Worm (Caenorhabditis elegans) whole organism, L1 larva: ENCODE measurements around the gene mtg-1.

Experiments
- C04F5.9 ChIP-seq: sonication (generic microtip); optimal IDR thresholded peaks from 2 replicates; lab custom pipeline; 2016; ENCODE audit warnings: missing genetic modification characterization, missing compliant biosample characterization
- F16B12.6 ChIP-seq: fragments of 150-350 bp; optimal IDR thresholded peaks from 2 replicates; lab custom pipeline; 2014; ENCODE audit warnings: missing biosample characterization, missing genetic modification characterization
- ama-1 ChIP-seq: fragments of 150-350 bp; optimal IDR thresholded peaks from 2 replicates; lab custom pipeline; 2014
- blmp-1 ChIP-seq: fragments of 150-350 bp; optimal IDR thresholded peaks from 2 replicates; lab custom pipeline; 2014; ENCODE audit warnings: missing biosample characterization, missing genetic modification characterization
- ceh-82 ChIP-seq, 3 experiments: fragments of 150-350 bp in 1 of 3; sonication (generic microtip) in 2 of 3; optimal IDR thresholded peaks; 2 replicates each; lab custom pipeline; 2014 to 2017; ENCODE audit warnings: missing biosample characterization in 3 of 3, missing genetic modification characterization in 3 of 3
- ceh-90 ChIP-seq: sonication (generic microtip); optimal IDR thresholded peaks from 2 replicates; lab custom pipeline; 2016; ENCODE audit warnings: missing genetic modification characterization, missing compliant biosample characterization
- ces-1 ChIP-seq: fragments of 150-350 bp; optimal IDR thresholded peaks from 2 replicates; lab custom pipeline; 2014; ENCODE audit warnings: missing biosample characterization, missing genetic modification reagents, missing genetic modification characterization
- dsc-1 ChIP-seq: sonication (generic microtip); optimal IDR thresholded peaks from 2 replicates; lab custom pipeline; 2016; ENCODE audit warnings: mild to moderate bottlenecking, missing genetic modification characterization, missing compliant biosample characterization
- efl-1 ChIP-seq, 4 experiments: fragments of 150-350 bp; optimal IDR thresholded peaks in 3 of 4; peaks in 1 of 4; 1 replicate in 1 of 4; 2 replicates in 3 of 4; lab custom pipeline; 2014; ENCODE audit warnings: missing biosample characterization in 2 of 4, missing genetic modification characterization in 2 of 4, missing genetic modification reagents in 2 of 4
- egl-27 ChIP-seq, 2 experiments: fragments of 150-350 bp in 1 of 2; sonication (generic microtip); optimal IDR thresholded peaks; 3 replicates each; lab custom pipeline; 2017 to 2018; ENCODE audit warnings: missing biosample characterization in 2 of 2, missing genetic modification characterization in 2 of 2, missing genetic modification reagents in 2 of 2
- elt-3 ChIP-seq, 6 experiments: fragments of 150-350 bp in 1 of 6; sonication (generic microtip); optimal IDR thresholded peaks; 2 replicates each; lab custom pipeline; 2017 to 2018; ENCODE audit warnings: missing biosample characterization in 6 of 6, missing genetic modification characterization in 6 of 6, inconsistent platforms in 1 of 6
- fos-1 ChIP-seq: fragments of 150-350 bp; optimal IDR thresholded peaks from 2 replicates; lab custom pipeline; 2014; ENCODE audit warnings: missing biosample characterization, missing genetic modification characterization
- hlh-17 ChIP-seq: fragments of 200-800 bp; sonication (Bioruptor generic); optimal IDR thresholded peaks from 2 replicates; lab custom pipeline; 2018; ENCODE audit warnings: missing genetic modification characterization, mild to moderate bottlenecking, missing compliant biosample characterization, moderate library complexity, borderline replicate concordance
- hlh-4 ChIP-seq: sonication (generic microtip); optimal IDR thresholded peaks from 2 replicates; lab custom pipeline; 2016; ENCODE audit warnings: mild to moderate bottlenecking, missing genetic modification characterization, missing compliant biosample characterization
- irx-1 ChIP-seq: sonication (generic microtip); optimal IDR thresholded peaks from 2 replicates; lab custom pipeline; 2016; ENCODE audit warnings: missing genetic modification characterization, missing compliant biosample characterization
- lin-14 ChIP-seq: fragments of 200-800 bp; sonication (Bioruptor generic); optimal IDR thresholded peaks from 2 replicates; lab custom pipeline; 2018; ENCODE audit warnings: mild to moderate bottlenecking, missing genetic modification characterization, moderate library complexity, missing compliant biosample characterization
- lin-15B ChIP-seq: fragments of 150-350 bp; sonication (generic microtip); optimal IDR thresholded peaks from 3 replicates; lab custom pipeline; 2014; ENCODE audit warnings: missing biosample characterization, missing genetic modification characterization
- lin-35 ChIP-seq, 2 experiments: fragments of 150-350 bp; optimal IDR thresholded peaks; 2 replicates each; lab custom pipeline; 2014; ENCODE audit warnings: missing biosample characterization in 2 of 2, missing genetic modification characterization in 2 of 2, missing genetic modification reagents in 2 of 2
- lin-39 ChIP-seq: fragments of 150-350 bp; optimal IDR thresholded peaks from 2 replicates; lab custom pipeline; 2014; ENCODE audit warnings: missing biosample characterization, missing genetic modification reagents, missing genetic modification characterization
- lir-3 ChIP-seq: sonication (generic microtip); optimal IDR thresholded peaks from 2 replicates; lab custom pipeline; 2016; ENCODE audit warnings: mild to moderate bottlenecking, missing genetic modification characterization, moderate library complexity, missing compliant biosample characterization; ENCODE audit not compliant: poor library complexity
- lsy-2 ChIP-seq, 2 experiments: fragments of 150-350 bp; optimal IDR thresholded peaks; 2 replicates each; lab custom pipeline; 2014; ENCODE audit warnings: missing biosample characterization in 2 of 2, missing genetic modification characterization in 2 of 2
- mab-9 ChIP-seq: fragments of 200-800 bp; sonication (Bioruptor generic); IDR thresholded peaks from 2 replicates; pipeline ENCODE4 v1.3.6; 2022; ENCODE audit warnings: missing genetic modification reagents, missing genetic modification characterization, missing compliant biosample characterization
- mef-2 ChIP-seq: fragments of 150-350 bp; optimal IDR thresholded peaks from 2 replicates; lab custom pipeline; 2014; ENCODE audit warnings: missing biosample characterization, missing genetic modification characterization
- mep-1 ChIP-seq: fragments of 150-350 bp; optimal IDR thresholded peaks from 2 replicates; lab custom pipeline; 2014; ENCODE audit warnings: missing biosample characterization, missing genetic modification characterization
- nhr-11 ChIP-seq: fragments of 150-350 bp; optimal IDR thresholded peaks from 2 replicates; lab custom pipeline; 2014; ENCODE audit warnings: missing biosample characterization, missing genetic modification characterization
- nhr-19 ChIP-seq: fragments of 200-800 bp; sonication (Bioruptor generic); conservative IDR thresholded peaks from 2 replicates; pipeline ENCODE4 v1.3.6; 2022; ENCODE audit warnings: missing genetic modification characterization, missing compliant biosample characterization
- nhr-237 ChIP-seq: fragments of 150-350 bp; optimal IDR thresholded peaks from 2 replicates; lab custom pipeline; 2014; ENCODE audit warnings: missing biosample characterization, missing genetic modification characterization
- nhr-71 ChIP-seq: sonication (generic microtip); optimal IDR thresholded peaks from 2 replicates; lab custom pipeline; 2016; ENCODE audit warnings: mild to moderate bottlenecking, missing genetic modification characterization, moderate library complexity, missing compliant biosample characterization
- nhr-76 ChIP-seq: sonication (generic microtip); optimal IDR thresholded peaks from 2 replicates; lab custom pipeline; 2017; ENCODE audit warnings: missing biosample characterization, missing genetic modification characterization
- nhr-77 ChIP-seq: fragments of 150-350 bp; optimal IDR thresholded peaks from 2 replicates; lab custom pipeline; 2014; ENCODE audit warnings: missing biosample characterization, missing genetic modification characterization
- nhr-90 ChIP-seq: sonication (generic microtip); optimal IDR thresholded peaks from 2 replicates; lab custom pipeline; 2016; ENCODE audit warnings: mild to moderate bottlenecking, missing genetic modification characterization, missing compliant biosample characterization; ENCODE audit not compliant: poor library complexity
- pqm-1 ChIP-seq: sonication (generic microtip); optimal IDR thresholded peaks from 3 replicates; lab custom pipeline; 2017; ENCODE audit warnings: missing biosample characterization, missing genetic modification characterization
- skn-1 ChIP-seq: fragments of 150-350 bp; optimal IDR thresholded peaks from 2 replicates; lab custom pipeline; 2014; ENCODE audit warnings: missing biosample characterization, missing genetic modification characterization
- snpc-4 ChIP-seq: fragments of 150-350 bp; optimal IDR thresholded peaks from 2 replicates; lab custom pipeline; 2014; ENCODE audit warnings: missing biosample characterization, missing genetic modification characterization
- snu-23 ChIP-seq: sonication (generic microtip); optimal IDR thresholded peaks from 2 replicates; lab custom pipeline; 2016; ENCODE audit warnings: missing genetic modification characterization, missing compliant biosample characterization
- sox-4 ChIP-seq: sonication (generic microtip); optimal IDR thresholded peaks from 2 replicates; lab custom pipeline; 2016; ENCODE audit warnings: missing genetic modification characterization, missing compliant biosample characterization
- sup-37 ChIP-seq: fragments of 200-800 bp; sonication (Bioruptor generic); optimal IDR thresholded peaks from 2 replicates; lab custom pipeline; 2018; ENCODE audit warnings: mild to moderate bottlenecking, missing genetic modification characterization, missing compliant biosample characterization
- swsn-7 ChIP-seq: sonication (generic microtip); optimal IDR thresholded peaks from 2 replicates; lab custom pipeline; 2016; ENCODE audit warnings: missing genetic modification characterization, missing compliant biosample characterization
- unc-130 ChIP-seq: fragments of 150-350 bp; optimal IDR thresholded peaks from 2 replicates; lab custom pipeline; 2017; ENCODE audit warnings: missing biosample characterization, missing genetic modification characterization, inconsistent platforms
- vab-15 ChIP-seq: sonication (generic microtip); optimal IDR thresholded peaks from 2 replicates; lab custom pipeline; 2017; ENCODE audit warnings: missing genotype, mild to moderate bottlenecking, missing genetic modification characterization, missing compliant biosample characterization
- xbp-1 ChIP-seq: sonication (generic microtip); optimal IDR thresholded peaks from 2 replicates; lab custom pipeline; 2016; ENCODE audit warnings: missing genetic modification characterization, missing compliant biosample characterization
- ztf-11 ChIP-seq, 2 experiments: sonication (generic microtip); optimal IDR thresholded peaks; 2 replicates each; lab custom pipeline; 2016 to 2017; ENCODE audit warnings: missing genetic modification characterization in 2 of 2, missing biosample characterization in 1 of 2, missing compliant biosample characterization in 1 of 2
- ztf-4 ChIP-seq: fragments of 150-350 bp; optimal IDR thresholded peaks from 2 replicates; lab custom pipeline; 2014; ENCODE audit warnings: missing biosample characterization, missing genetic modification characterization

The mtg-1 gene

DNA sequence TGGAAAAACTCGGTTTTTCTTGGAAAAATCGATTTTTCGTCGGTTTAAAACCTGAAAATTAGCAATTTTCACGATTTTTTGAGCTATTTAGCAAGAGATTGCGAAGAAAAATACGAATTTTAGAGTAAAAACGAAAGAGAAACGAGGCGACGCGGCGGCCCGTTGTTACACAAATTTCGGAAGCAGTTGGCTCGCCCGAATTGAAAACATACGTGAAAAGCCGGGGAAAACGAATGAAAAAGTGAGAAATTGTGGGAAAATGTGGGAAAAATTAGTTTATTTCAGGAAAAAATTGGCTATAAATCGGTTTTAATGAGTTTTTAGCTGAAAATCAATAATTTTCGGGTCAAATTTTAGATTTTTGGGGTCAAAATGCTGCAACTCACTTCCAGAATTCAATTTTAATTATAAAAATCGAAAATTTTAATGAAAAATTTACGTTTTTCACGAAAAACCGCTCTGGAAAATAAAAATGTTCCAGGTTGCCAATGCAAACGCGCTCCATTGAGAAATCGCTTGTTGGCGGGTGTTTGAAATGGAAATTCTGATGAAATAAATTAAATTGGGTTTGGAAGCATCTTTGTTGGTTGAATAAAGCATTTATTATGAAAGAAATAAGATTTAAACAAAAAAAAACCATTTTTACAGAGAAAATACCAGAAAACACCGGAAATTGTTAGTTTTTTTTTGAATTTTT, 649 bp upstream of the mtg-1 start, which contains the start of gene snf-6 (continued):
- TF ChIP-seq lin-15B (tag; lab: Kevin White, UChicago), result peak; percentile 67
- peak in 1 of 6 experiments; percentile 22 for TF ChIP-seq elt-3 (tag; optimal IDR thresholded peaks at IDR 0.05; lab: Kevin White, UChicago)
- TF ChIP-seq egl-27 (tag; optimal IDR thresholded peaks at IDR 0.05; lab: Kevin White, UChicago), result no peak
- no peak for TF ChIP-seq nhr-11 (tag; lab: Kevin White, UChicago)
- peak in 1 of 2 experiments; percentile 5 for TF ChIP-seq ztf-11 (tag; optimal IDR thresholded peaks at IDR 0.05; lab: Kevin White, UChicago)
- TF ChIP-seq hlh-17 (GFP tag; lab: Kevin White, UChicago), result no peak
- TF ChIP-seq dsc-1, result peak; percentile 59
- TF ChIP-seq nhr-90 (tag; lab: Kevin White, UChicago), result peak; percentile 18
- peak in 2 of 3 experiments; percentile 14 to 70 for TF ChIP-seq ceh-82 (tag; optimal IDR thresholded peaks at IDR 0.05; lab: Kevin White, UChicago)
- TF ChIP-seq lsy-2 (tag; optimal IDR thresholded peaks at IDR 0.05; lab: Kevin White, UChicago), result peak; percentile 51 to 64
- TF ChIP-seq vab-15 (tag; lab: Kevin White, UChicago), result no peak
- no peak for TF ChIP-seq nhr-77 (tag; lab: Kevin White, UChicago)
- peak; percentile 47 for TF ChIP-seq skn-1 (tag; lab: Kevin White, UChicago)
- peak; percentile 17 for TF ChIP-seq irx-1 (tag; lab: Kevin White, UChicago)

DNA sequence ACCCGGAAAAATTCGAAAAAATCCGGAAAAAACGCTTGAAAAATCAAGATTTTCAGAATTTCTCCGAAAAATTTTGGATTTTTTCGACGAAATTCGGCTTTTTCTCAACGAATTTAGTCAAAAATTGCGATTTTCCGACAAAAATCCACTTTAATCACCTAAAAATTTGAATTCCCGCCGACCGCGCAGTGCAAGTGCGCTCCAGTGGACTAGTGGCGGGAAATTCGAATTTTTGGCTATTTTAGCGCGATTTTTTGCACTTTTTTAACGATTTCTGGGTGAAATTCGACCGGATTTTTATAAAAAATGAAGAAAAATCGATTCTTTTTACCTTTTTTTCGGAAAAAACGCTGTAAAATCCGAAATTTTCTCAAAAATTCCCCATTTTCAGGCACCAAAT, 857 bp downstream of the mtg-1 start:
- no peak for TF ChIP-seq dsc-1
- TF ChIP-seq efl-1 (optimal IDR thresholded peaks at IDR 0.05; lab: Kevin White, UChicago), result no peak
- peak; percentile 8 to 45 for TF ChIP-seq efl-1 (GFP tag; optimal IDR thresholded peaks at IDR 0.05 in 1 of 2; lab: Kevin White, UChicago)
- TF ChIP-seq sox-4, result no peak

ce11 chrIII:1539366-1539765, 5.8 kb downstream of the mtg-1 start:
- TF ChIP-seq mef-2, result no peak
- TF ChIP-seq sox-4, result no peak
- no peak for TF ChIP-seq lin-14 (GFP tag; lab: Kevin White, UChicago)
- TF ChIP-seq nhr-71, result no peak
- TF ChIP-seq xbp-1 (tag; lab: Kevin White, UChicago), result no peak

DNA sequence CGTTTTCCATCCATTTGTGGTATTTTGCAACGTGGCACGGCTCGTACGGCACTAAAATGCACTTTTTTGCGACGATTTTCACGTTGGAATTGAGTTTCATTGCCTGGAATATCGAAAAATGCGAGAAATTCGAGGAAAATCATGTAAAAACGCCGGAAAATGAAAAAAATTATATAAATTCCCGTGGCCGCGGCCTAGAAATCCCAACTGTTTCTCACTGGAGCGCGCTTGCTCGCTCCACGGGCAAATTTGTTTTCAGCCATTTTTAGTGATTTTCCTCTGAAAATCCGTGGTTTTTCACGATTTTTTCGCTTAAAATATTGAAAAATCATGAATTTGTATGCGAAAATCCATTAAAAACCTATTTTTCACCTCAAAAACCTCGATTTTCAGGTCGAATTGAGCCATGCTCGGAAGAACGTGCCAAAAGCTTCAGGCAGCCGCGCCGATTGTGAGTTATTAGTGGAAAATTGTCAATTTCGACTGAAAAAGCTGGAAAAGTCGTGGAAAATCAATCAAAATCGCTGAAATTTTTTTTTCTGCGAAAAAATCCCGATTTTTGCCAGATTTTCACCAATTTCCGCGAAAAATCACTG, 6.6 kb downstream of the mtg-1 start, which contains the start of the genes Y67D2.5 and cisd-3.2:
TSS of gene Y67D2.5 (minus strand) at position 145 of the 596 bp plus-strand sequence.
TSS of gene cisd-3.2 (plus strand) at position 394 of the 596 bp plus-strand sequence.
- TF ChIP-seq xbp-1 (tag; lab: Kevin White, UChicago) (peak; percentile 43), snu-23 (GFP tag; lab: Kevin White, UChicago) (peak; percentile 45), mep-1 (peak; percentile 56), F16B12.6 (tag; lab: Kevin White, UChicago) (peak; percentile 25), mab-9 (no peak), nhr-71 (no peak), nhr-76 (tag; lab: Kevin White, UChicago) (no peak), nhr-19 (GFP tag; lab: Robert Waterston, UW) (no peak; the same call in 1 of the 2 replicates), nhr-90 (tag; lab: Kevin White, UChicago) (peak; percentile 20), efl-1 (optimal IDR thresholded peaks at IDR 0.05; lab: Kevin White, UChicago) (peak; percentile 19 to 56), efl-1 (GFP tag; optimal IDR thresholded peaks at IDR 0.05 in 1 of 2; lab: Kevin White, UChicago) (peak; percentile 61 to 93), snpc-4 (no peak), nhr-77 (tag; lab: Kevin White, UChicago) (no peak), pqm-1 (no peak), nhr-11 (tag; lab: Kevin White, UChicago) (no peak), unc-130 (no peak), lir-3 (tag; lab: Kevin White, UChicago) (no peak), swsn-7 (peak; percentile 6), egl-27 (tag; optimal IDR thresholded peaks at IDR 0.05; lab: Kevin White, UChicago) (no peak), ztf-4 (tag; lab: Kevin White, UChicago) (no peak), ceh-90 (tag; lab: Kevin White, UChicago) (peak; percentile 83), hlh-4 (tag; lab: Kevin White, UChicago) (no peak), blmp-1 (tag; lab: Kevin White, UChicago) (no peak), fos-1 (tag; lab: Kevin White, UChicago) (no peak), skn-1 (tag; lab: Kevin White, UChicago) (peak; percentile 21), elt-3 (tag; optimal IDR thresholded peaks at IDR 0.05; lab: Kevin White, UChicago) (no peak), ces-1 (GFP tag; lab: Kevin White, UChicago) (no peak), nhr-237 (no peak), lin-39 (tag; lab: Kevin White, UChicago) (no peak), ama-1 (lab: Kevin White, UChicago) (no peak), C04F5.9 (tag; lab: Kevin White, UChicago) (no peak), ceh-82 (tag; optimal IDR thresholded peaks at IDR 0.05; lab: Kevin White, UChicago) (peak; percentile 10 to 52 (median 51)), lin-35 (GFP tag; optimal IDR thresholded peaks at IDR 0.05; lab: Kevin White, UChicago) (peak; percentile 25 to 40), sup-37 (GFP tag; lab: Kevin White, UChicago) (no peak)
